Worm (Caenorhabditis elegans) whole organism, mixed stage, embryonic: ENCODE measurements around the gene srsx-37.

Experiments used
- M03D4.4 ChIP-seq: sonication (generic microtip); optimal IDR thresholded peaks from 2 replicates; lab custom pipeline; 2017; ENCODE audit warnings: mild to moderate bottlenecking, missing genetic modification characterization, missing compliant biosample characterization
- blmp-1 ChIP-seq: fragments of 150-350 bp; optimal IDR thresholded peaks from 2 replicates; lab custom pipeline; 2014; ENCODE audit warnings: missing biosample characterization, missing genetic modification characterization
- ceh-39 ChIP-seq: fragments of 150-350 bp; optimal IDR thresholded peaks from 2 replicates; lab custom pipeline; 2014; ENCODE audit warnings: missing biosample characterization, missing genetic modification characterization
- ceh-43 ChIP-seq: fragments of 200-800 bp; sonication (Bioruptor generic); optimal IDR thresholded peaks from 2 replicates; lab custom pipeline; 2018; ENCODE audit warnings: mild to moderate bottlenecking, missing genetic modification characterization, moderate library complexity, missing compliant biosample characterization
- ceh-83 ChIP-seq: fragments of 200-800 bp; sonication (Bioruptor generic); optimal IDR thresholded peaks from 2 replicates; lab custom pipeline; 2018; ENCODE audit warnings: mild to moderate bottlenecking, missing genetic modification characterization, missing compliant biosample characterization
- ces-1 ChIP-seq: fragments of 150-350 bp; optimal IDR thresholded peaks from 2 replicates; lab custom pipeline; 2014; ENCODE audit warnings: missing biosample characterization, missing genetic modification reagents, missing genetic modification characterization
- cnd-1 ChIP-seq: fragments of 200-800 bp; sonication (Bioruptor generic); optimal IDR thresholded peaks from 2 replicates; lab custom pipeline; 2018; ENCODE audit warnings: mild to moderate bottlenecking, missing genetic modification characterization, missing compliant biosample characterization
- drap-1 ChIP-seq: fragments of 200-800 bp; sonication (Bioruptor generic); optimal IDR thresholded peaks from 3 replicates; lab custom pipeline; 2018; ENCODE audit warnings: mild to moderate bottlenecking, missing genetic modification characterization, missing compliant biosample characterization
- elt-1 ChIP-seq: sonication (generic microtip); optimal IDR thresholded peaks from 2 replicates; lab custom pipeline; 2017; ENCODE audit warnings: missing genetic modification characterization, mild to moderate bottlenecking, missing compliant biosample characterization, antibody characterized with exemption, moderate library complexity, borderline replicate concordance; ENCODE audit not compliant: insufficient read depth
- hlh-1 ChIP-seq: fragments of 150-350 bp; optimal IDR thresholded peaks from 2 replicates; lab custom pipeline; 2014; ENCODE audit warnings: missing biosample characterization, missing genetic modification reagents, missing genetic modification characterization
- lin-13 ChIP-seq: fragments of 150-350 bp; optimal IDR thresholded peaks from 2 replicates; lab custom pipeline; 2014; ENCODE audit warnings: missing biosample characterization, missing genetic modification characterization
- lin-32 ChIP-seq: fragments of 200-800 bp; sonication (Bioruptor generic); optimal IDR thresholded peaks from 2 replicates; lab custom pipeline; 2018; ENCODE audit warnings: mild to moderate bottlenecking, missing genetic modification characterization, missing compliant biosample characterization
- lsy-2 ChIP-seq: fragments of 150-350 bp; optimal IDR thresholded peaks from 2 replicates; lab custom pipeline; 2014; ENCODE audit warnings: missing biosample characterization, missing genetic modification characterization
- mab-5 ChIP-seq: fragments of 150-350 bp; optimal IDR thresholded peaks from 2 replicates; lab custom pipeline; 2014; ENCODE audit warnings: missing biosample characterization, missing genetic modification characterization
- mep-1 ChIP-seq: fragments of 150-350 bp; optimal IDR thresholded peaks from 2 replicates; lab custom pipeline; 2017; ENCODE audit warnings: missing biosample characterization, missing genetic modification reagents, missing genetic modification characterization, inconsistent platforms
- mls-2 ChIP-seq: sonication (generic microtip); optimal IDR thresholded peaks from 2 replicates; lab custom pipeline; 2016; ENCODE audit warnings: mild to moderate bottlenecking, missing genetic modification characterization, moderate library complexity, missing compliant biosample characterization
- nhr-12 ChIP-seq: fragments of 150-350 bp; optimal IDR thresholded peaks from 2 replicates; lab custom pipeline; 2014; ENCODE audit warnings: missing biosample characterization, missing genetic modification characterization
- nhr-2 ChIP-seq: fragments of 150-350 bp; optimal IDR thresholded peaks from 2 replicates; lab custom pipeline; 2014; ENCODE audit warnings: missing biosample characterization, missing genetic modification characterization
- nhr-237 ChIP-seq: fragments of 150-350 bp; optimal IDR thresholded peaks from 2 replicates; lab custom pipeline; 2014; ENCODE audit warnings: missing biosample characterization, missing genetic modification characterization
- nhr-28 ChIP-seq: fragments of 150-350 bp; optimal IDR thresholded peaks from 2 replicates; lab custom pipeline; 2014; ENCODE audit warnings: missing biosample characterization, missing genetic modification characterization
- nhr-76 ChIP-seq: sonication (generic microtip); optimal IDR thresholded peaks from 2 replicates; lab custom pipeline; 2017; ENCODE audit warnings: missing biosample characterization, missing genetic modification characterization
- pha-4 ChIP-seq: fragments of 150-350 bp; optimal IDR thresholded peaks from 2 replicates; lab custom pipeline; 2018; ENCODE audit warnings: missing biosample characterization, missing genetic modification reagents, missing genetic modification characterization
- sem-2 ChIP-seq: fragments of 200-800 bp; sonication (Bioruptor generic); optimal IDR thresholded peaks from 2 replicates; lab custom pipeline; 2018; ENCODE audit warnings: mild to moderate bottlenecking, missing genetic modification characterization, missing compliant biosample characterization
- snpc-4 ChIP-seq: fragments of 150-350 bp; optimal IDR thresholded peaks from 2 replicates; lab custom pipeline; 2014; ENCODE audit warnings: missing biosample characterization, missing genetic modification characterization
- sptf-1 ChIP-seq: sonication (generic microtip); optimal IDR thresholded peaks from 2 replicates; lab custom pipeline; 2017; ENCODE audit warnings: mild to moderate bottlenecking, missing genetic modification characterization, moderate library complexity, missing compliant biosample characterization
- tbx-8 ChIP-seq: fragments of 200-800 bp; sonication (Bioruptor generic); optimal IDR thresholded peaks from 2 replicates; lab custom pipeline; 2018; ENCODE audit warnings: mild to moderate bottlenecking, missing genetic modification characterization, moderate library complexity, missing compliant biosample characterization
- unc-120 ChIP-seq: sonication (generic microtip); optimal IDR thresholded peaks from 2 replicates; lab custom pipeline; 2017; ENCODE audit warnings: missing genetic modification characterization, missing compliant biosample characterization; ENCODE audit not compliant: poor library complexity, severe bottlenecking
- unc-39 ChIP-seq: fragments of 150-350 bp; optimal IDR thresholded peaks from 2 replicates; lab custom pipeline; 2014; ENCODE audit warnings: missing biosample characterization, missing genetic modification characterization
- unc-62 ChIP-seq: fragments of 150-350 bp; optimal IDR thresholded peaks from 2 replicates; lab custom pipeline; 2014; ENCODE audit warnings: missing biosample characterization, missing genetic modification reagents, missing genetic modification characterization
- zip-8 ChIP-seq: fragments of 150-350 bp; optimal IDR thresholded peaks from 2 replicates; lab custom pipeline; 2014; ENCODE audit warnings: missing biosample characterization, missing genetic modification characterization
- ztf-11 ChIP-seq: fragments of 150-350 bp; optimal IDR thresholded peaks from 2 replicates; lab custom pipeline; 2014; ENCODE audit warnings: missing biosample characterization, missing genetic modification characterization

srsx-37 gene

DNA sequence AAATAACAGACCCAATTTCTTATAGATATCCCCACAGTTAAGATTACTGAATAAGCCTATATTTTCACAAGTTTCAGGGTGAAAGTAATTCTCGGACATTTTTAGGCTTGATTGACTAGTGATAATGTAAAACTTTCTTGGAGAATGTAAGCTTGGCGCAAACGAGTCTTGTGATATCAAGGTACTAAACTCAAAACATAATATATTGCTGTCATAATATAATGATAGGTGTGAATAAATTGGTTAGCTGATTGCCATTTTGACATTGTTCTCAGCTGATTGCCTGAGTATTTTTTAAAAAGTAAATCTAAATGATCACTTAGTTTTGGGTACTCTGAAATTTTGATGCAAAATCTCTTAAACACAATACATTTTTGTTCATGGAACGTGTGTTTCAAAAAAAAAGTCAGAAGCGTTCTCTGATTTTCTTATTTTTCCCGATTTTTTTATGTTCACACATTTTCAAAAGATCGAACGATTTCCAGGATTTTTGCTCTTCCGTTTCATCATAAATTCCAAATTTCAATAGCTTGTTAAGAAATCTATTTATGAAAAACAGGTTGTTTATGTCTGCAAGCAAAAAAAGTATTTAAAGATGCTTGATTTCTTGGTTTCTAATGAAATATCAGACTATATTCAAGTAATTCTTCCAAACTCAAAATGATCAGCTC, 22.5 kb upstream of the srsx-37 start, which contains the start of the genes srw-19 and srx-51:
TSS of gene srw-19 (minus strand) at position 101 of the 671 bp plus-strand sequence.
TSS of gene srx-51 (plus strand) at position 621 of the 671 bp plus-strand sequence.
- no peak for TF ChIP-seq unc-39
- no peak for TF ChIP-seq ces-1 (GFP tag; lab: Kevin White, UChicago)
- no peak for TF ChIP-seq nhr-12
- no peak for TF ChIP-seq tbx-8 (GFP tag; lab: Kevin White, UChicago)
- no peak for TF ChIP-seq mab-5 (tag; lab: Kevin White, UChicago)
- TF ChIP-seq snpc-4 (tag; lab: Kevin White, UChicago), result no peak
- TF ChIP-seq cnd-1 (tag; lab: Kevin White, UChicago), result no peak
- TF ChIP-seq nhr-28, result no peak
- no peak for TF ChIP-seq elt-1 (tag; lab: Kevin White, UChicago)
- TF ChIP-seq nhr-237 (tag; lab: Kevin White, UChicago), result no peak
- no peak for TF ChIP-seq lin-32 (GFP tag; lab: Kevin White, UChicago)
- TF ChIP-seq M03D4.4, result no peak
- no peak for TF ChIP-seq ceh-83 (GFP tag; lab: Kevin White, UChicago)
- no peak for TF ChIP-seq mls-2 (tag; lab: Kevin White, UChicago)
- TF ChIP-seq sptf-1, result no peak
- no peak for TF ChIP-seq nhr-76 (tag; lab: Kevin White, UChicago)
- TF ChIP-seq ztf-11 (tag; lab: Kevin White, UChicago), result no peak
- no peak for TF ChIP-seq blmp-1 (tag; lab: Kevin White, UChicago)

DNA sequence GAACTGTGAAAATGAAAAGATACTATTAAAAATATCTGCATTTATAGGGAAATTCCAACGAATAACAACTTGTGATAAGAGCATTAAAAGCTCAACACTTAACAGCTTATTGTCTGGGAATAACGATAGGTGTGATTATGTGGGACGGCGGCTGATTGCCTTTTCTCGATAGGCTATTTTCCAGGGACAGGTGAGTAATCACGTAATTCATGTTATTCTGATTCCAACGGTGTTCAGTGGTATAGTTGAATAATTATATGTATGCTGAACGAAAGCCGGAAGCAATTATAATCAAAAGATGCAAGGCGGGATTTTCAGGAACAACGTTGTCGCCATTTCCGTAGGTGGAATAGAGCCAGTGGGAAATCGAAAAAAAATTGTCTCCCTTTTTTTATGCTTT, 18.0 kb upstream of the srsx-37 start, which contains the start of gene srw-17:
TSS of gene srw-17 (minus strand) at position 101 of the 400 bp plus-strand sequence.
- TF ChIP-seq sem-2, result no peak

DNA sequence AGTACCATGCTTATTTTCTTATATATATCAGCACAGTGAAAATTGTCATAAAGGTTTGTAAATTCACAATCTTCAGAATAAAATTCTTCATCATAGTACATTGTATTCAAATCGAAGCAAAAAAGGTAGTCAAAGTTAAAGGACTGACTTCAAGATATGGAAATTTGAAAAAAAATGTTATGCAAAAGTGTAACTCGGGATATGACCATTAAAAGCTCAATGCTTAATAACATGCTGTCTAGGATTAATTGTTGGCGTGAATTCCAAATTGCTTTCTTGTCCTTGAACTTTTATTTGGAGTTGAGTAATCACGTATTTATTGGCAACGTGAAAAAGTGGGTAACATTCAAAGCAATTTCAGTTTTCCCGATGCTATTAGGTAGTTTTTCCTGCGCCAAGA, 15.8 kb upstream of the srsx-37 start, which contains the start of gene srw-16:
TSS of gene srw-16 (minus strand) at position 101 of the 400 bp plus-strand sequence.
- no peak for TF ChIP-seq ceh-83 (GFP tag; lab: Kevin White, UChicago)
- TF ChIP-seq unc-62 (GFP tag; lab: Kevin White, UChicago), result no peak
- TF ChIP-seq nhr-237 (tag; lab: Kevin White, UChicago), result no peak
- TF ChIP-seq ces-1 (GFP tag; lab: Kevin White, UChicago), result no peak
- TF ChIP-seq nhr-76 (tag; lab: Kevin White, UChicago), result no peak
- TF ChIP-seq hlh-1 (tag; lab: Kevin White, UChicago), result no peak
- no peak for TF ChIP-seq nhr-12
- TF ChIP-seq drap-1 (GFP tag; lab: Kevin White, UChicago), result no peak
- no peak for TF ChIP-seq nhr-2 (tag; lab: Kevin White, UChicago)
- no peak for TF ChIP-seq unc-120 (tag; lab: Kevin White, UChicago)
- no peak for TF ChIP-seq blmp-1 (tag; lab: Kevin White, UChicago)
- TF ChIP-seq nhr-28, result no peak

DNA sequence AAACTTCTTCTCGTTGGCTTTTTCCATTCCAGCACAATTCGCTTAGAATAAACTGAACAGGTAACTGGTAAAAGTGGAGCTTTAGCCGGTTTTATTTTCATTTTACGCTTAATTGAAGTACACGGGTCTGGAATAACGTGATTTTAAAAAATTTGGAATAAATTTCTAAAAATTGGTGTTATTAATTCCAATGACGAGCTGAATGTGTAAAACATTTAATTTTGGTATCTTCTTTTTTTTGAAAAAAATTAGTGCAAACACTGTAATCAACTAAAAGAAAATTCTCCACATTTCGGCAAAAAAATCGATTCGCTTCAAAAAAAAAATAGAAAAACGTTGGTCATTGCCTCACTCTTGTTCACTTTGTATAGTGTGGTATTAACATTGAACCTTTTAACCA, 13.3 kb upstream of the srsx-37 start, which contains the start of gene T10H4.4:
TSS of gene T10H4.4 (minus strand) at position 101 of the 400 bp plus-strand sequence.
- TF ChIP-seq snpc-4 (tag; lab: Kevin White, UChicago), result no peak
- no peak for TF ChIP-seq lsy-2
- TF ChIP-seq unc-39, result no peak
- no peak for TF ChIP-seq mls-2 (tag; lab: Kevin White, UChicago)
- no peak for TF ChIP-seq ceh-43
- no peak for TF ChIP-seq mep-1 (tag; lab: Kevin White, UChicago)
- no peak for TF ChIP-seq nhr-237 (tag; lab: Kevin White, UChicago)
- TF ChIP-seq cnd-1 (tag; lab: Kevin White, UChicago), result no peak
- no peak for TF ChIP-seq pha-4
- TF ChIP-seq hlh-1 (tag; lab: Kevin White, UChicago), result no peak
- no peak for TF ChIP-seq lin-32 (GFP tag; lab: Kevin White, UChicago)

DNA sequence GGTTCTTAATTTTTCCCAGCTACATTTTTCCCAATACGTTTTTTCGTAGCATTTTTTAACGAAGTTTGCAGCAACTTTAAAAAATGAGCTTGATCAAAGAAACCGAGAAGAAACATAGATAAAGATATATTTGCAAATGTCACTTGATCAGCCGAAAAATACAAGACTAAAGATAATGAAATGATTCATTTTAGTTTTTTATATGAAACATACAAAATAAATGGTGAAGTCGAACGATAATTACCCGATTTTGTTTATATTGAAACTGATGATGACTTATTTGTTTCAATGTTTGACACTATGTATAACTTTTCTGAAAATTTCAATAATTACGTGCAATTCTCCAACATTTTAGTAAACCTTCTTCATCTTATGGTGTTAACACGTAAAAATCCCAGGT, 9.4 kb upstream of the srsx-37 start, which contains the start of gene srw-22:
TSS of gene srw-22 (plus strand) at position 301 of the 400 bp plus-strand sequence.
- TF ChIP-seq lin-32 (GFP tag; lab: Kevin White, UChicago) (no peak), unc-120 (tag; lab: Kevin White, UChicago) (no peak), zip-8 (tag; lab: Kevin White, UChicago) (no peak), nhr-12 (no peak), M03D4.4 (no peak), drap-1 (GFP tag; lab: Kevin White, UChicago) (no peak), cnd-1 (tag; lab: Kevin White, UChicago) (no peak), ceh-39 (no peak), mab-5 (tag; lab: Kevin White, UChicago) (no peak), ceh-43 (no peak), ztf-11 (tag; lab: Kevin White, UChicago) (no peak), nhr-28 (no peak), ceh-83 (GFP tag; lab: Kevin White, UChicago) (no peak), lin-13 (tag; lab: Kevin White, UChicago) (no peak), sem-2 (no peak), unc-39 (no peak)
